Worm (Caenorhabditis elegans): ENCODE measurements around the gene rfip-1.

DNA sequence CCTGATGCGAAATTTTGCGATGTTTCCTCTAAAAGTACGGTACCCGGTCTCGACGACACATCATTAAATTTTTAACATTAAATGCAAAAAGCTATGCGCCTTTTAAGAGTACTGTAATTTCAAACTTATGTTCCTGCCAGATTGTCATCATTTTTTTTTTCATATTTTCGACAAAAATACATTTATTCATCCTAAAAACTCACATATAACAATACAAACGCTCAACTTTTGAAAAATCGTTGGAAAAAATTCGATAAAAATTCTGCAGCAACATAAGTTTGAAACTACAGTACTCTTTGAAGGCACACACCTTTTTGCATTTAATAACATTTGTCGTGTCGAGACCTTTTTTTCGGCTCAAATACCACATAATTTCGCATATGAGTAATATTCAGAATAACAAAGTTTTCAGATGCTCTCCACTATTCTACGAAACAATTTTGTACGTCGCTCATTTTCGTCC, 32.7 kb downstream of the rfip-1 start, which contains the start of gene frh-1:
- TF ChIP-seq lir-3 (tag; optimal IDR thresholded peaks at IDR 0.05; ENCODE audit: poor library complexity), result no peak
- TF ChIP-seq lsy-2 (tag; optimal IDR thresholded peaks at IDR 0.05), result no peak
- TF ChIP-seq egl-13 (tag; optimal IDR thresholded peaks at IDR 0.05), result no peak
- no peak for TF ChIP-seq nhr-237 (tag; optimal IDR thresholded peaks at IDR 0.05)
- TF ChIP-seq nhr-12 (tag; optimal IDR thresholded peaks at IDR 0.05), result no peak
- no peak for TF ChIP-seq pqm-1 (tag; optimal IDR thresholded peaks at IDR 0.05)
- no peak for TF ChIP-seq dsc-1 (tag; optimal IDR thresholded peaks at IDR 0.05)
- TF ChIP-seq snpc-4 (tag; optimal IDR thresholded peaks at IDR 0.05), result no peak
- TF ChIP-seq nhr-11 (tag; optimal IDR thresholded peaks at IDR 0.05), result no peak
